Fruit fly (Drosophila melanogaster) S2 (cell line): ENCODE measurements around the gene mRpL1.

Source experiments
- CG8478 ChIP-seq: fragments of >200 bp; optimal IDR thresholded peaks from 2 replicates; lab custom pipeline; 2018
- CTCF ChIP-seq, 2 experiments: fragments of >200 bp; optimal IDR thresholded peaks; 2 replicates each; lab custom pipeline; 2018

- TF ChIP-seq CG8478 (lab: Kevin White, UChicago) (no peak), CTCF (optimal IDR thresholded peaks at IDR 0.05; lab: Kevin White, UChicago) (no peak)
Observed at dm6 chr3R:8290940-8291339, 10.3 kb upstream of the mRpL1 start, which contains the start of gene CG31464.
